Fruit fly (Drosophila melanogaster) whole organism, embryonic: ENCODE measurements around the gene lobo.

Source experiments
- ATbp ChIP-seq: fragments of 200-800 bp; sonication (Bioruptor generic); optimal IDR thresholded peaks from 2 replicates; lab custom pipeline; 2017; ENCODE audit warnings: missing biosample characterization, mild to moderate bottlenecking, missing genetic modification characterization, missing genetic modification reagents
- Awh ChIP-seq: fragments of 200-800 bp; sonication (Bioruptor generic); IDR thresholded peaks from 2 replicates; pipeline ENCODE4, ENCODE4 v1.3.6; 2022; ENCODE audit warnings: missing biosample characterization, missing genetic modification characterization
- Bgb ChIP-seq: fragments of 200-800 bp; sonication (Bioruptor generic); IDR thresholded peaks from 2 replicates; pipeline ENCODE4 v1.3.6; 2022; ENCODE audit warnings: missing biosample characterization, missing genetic modification characterization; ENCODE audit not compliant: partially characterized antibody
- Bteb2 ChIP-seq: fragments of 200-800 bp; sonication (Bioruptor generic); optimal IDR thresholded peaks from 2 replicates; lab custom pipeline; 2016; ENCODE audit warnings: missing biosample characterization, missing genetic modification characterization
- CG1024 ChIP-seq: fragments of 200-800 bp; sonication (Bioruptor generic); IDR thresholded peaks from 2 replicates; pipeline ENCODE4 v1.3.6; 2022; ENCODE audit warnings: missing biosample characterization, missing genetic modification characterization
- CG10543 ChIP-seq: fragments of 200-800 bp; sonication (Bioruptor generic); optimal IDR thresholded peaks from 3 replicates; lab custom pipeline; 2017; ENCODE audit warnings: missing biosample characterization, mild to moderate bottlenecking, missing genetic modification characterization, moderate library complexity
- CG12155 ChIP-seq: fragments of 200-800 bp; sonication (Bioruptor generic); optimal IDR thresholded peaks from 3 replicates; lab custom pipeline; 2016; ENCODE audit warnings: missing biosample characterization, missing genetic modification characterization
- CG1233 ChIP-seq: fragments of 200-800 bp; sonication (Bioruptor generic); optimal IDR thresholded peaks from 4 replicates; lab custom pipeline; 2018; ENCODE audit warnings: missing biosample characterization, mild to moderate bottlenecking, missing genetic modification characterization
- CG15011 ChIP-seq: fragments of 200-800 bp; sonication (Bioruptor generic); optimal IDR thresholded peaks from 3 replicates; lab custom pipeline; 2018; ENCODE audit warnings: missing biosample characterization, mild to moderate bottlenecking, missing genetic modification characterization
- CG1602 ChIP-seq: fragments of 200-800 bp; sonication (Bioruptor generic); optimal IDR thresholded peaks from 3 replicates; lab custom pipeline; 2016; ENCODE audit warnings: missing biosample characterization, missing genetic modification characterization
- CG17361 ChIP-seq: fragments of 200-800 bp; sonication (Bioruptor generic); IDR thresholded peaks from 3 replicates; pipeline ENCODE4 v1.3.6; 2022; ENCODE audit warnings: missing biosample characterization, missing genetic modification characterization
- CG17912 ChIP-seq: fragments of 200-800 bp; sonication (Bioruptor generic); optimal IDR thresholded peaks from 2 replicates; lab custom pipeline; 2018; ENCODE audit warnings: missing biosample characterization, mild to moderate bottlenecking, missing genetic modification characterization
- CG2199 ChIP-seq: fragments of 200-800 bp; sonication (Bioruptor generic); IDR thresholded peaks from 3 replicates; pipeline ENCODE4 v1.3.6; 2022; ENCODE audit warnings: missing biosample characterization, missing genetic modification characterization
- CG2889 ChIP-seq: fragments of 200-800 bp; sonication (Bioruptor generic); IDR thresholded peaks from 3 replicates; pipeline ENCODE4 v1.3.6; 2022; ENCODE audit warnings: missing biosample characterization, missing genetic modification characterization
- CG32532 ChIP-seq: fragments of 200-800 bp; sonication (Bioruptor generic); IDR thresholded peaks from 2 replicates; pipeline ENCODE4 v1.3.6; 2022; ENCODE audit warnings: missing biosample characterization, missing genetic modification characterization
- CG4730 ChIP-seq: fragments of 200-800 bp; sonication (Bioruptor generic); IDR thresholded peaks from 2 replicates; pipeline ENCODE4 v1.3.6; 2022; ENCODE audit warnings: missing biosample characterization, missing genetic modification characterization
- CG6791 ChIP-seq: fragments of 200-800 bp; sonication (Bioruptor generic); IDR thresholded peaks from 3 replicates; pipeline ENCODE4 v1.3.6; 2022; ENCODE audit warnings: missing biosample characterization, missing genetic modification characterization; ENCODE audit not compliant: partially characterized antibody
- CG7357 ChIP-seq: fragments of 200-800 bp; sonication (Bioruptor generic); IDR thresholded peaks from 3 replicates; pipeline ENCODE4 v1.3.6; 2022; ENCODE audit warnings: missing biosample characterization, missing genetic modification characterization
- Dad ChIP-seq: fragments of 200-800 bp; sonication (Bioruptor generic); optimal IDR thresholded peaks from 3 replicates; lab custom pipeline; 2016; ENCODE audit warnings: missing biosample characterization, missing genetic modification characterization
- Dbx ChIP-seq: fragments of 200-800 bp; sonication (Bioruptor generic); IDR thresholded peaks from 3 replicates; pipeline ENCODE4 v1.3.6; 2022; ENCODE audit warnings: missing biosample characterization, missing genetic modification characterization
- HLH54F ChIP-seq: fragments of 200-800 bp; sonication (Bioruptor generic); optimal IDR thresholded peaks from 3 replicates; lab custom pipeline; 2016; ENCODE audit warnings: missing biosample characterization, missing genetic modification characterization
- HmgD ChIP-seq: fragments of 200-800 bp; sonication (Bioruptor generic); optimal IDR thresholded peaks from 3 replicates; lab custom pipeline; 2016; ENCODE audit warnings: missing biosample characterization, missing genetic modification characterization
- Hr3 ChIP-seq: fragments of 200-800 bp; sonication (Bioruptor generic); optimal IDR thresholded peaks from 3 replicates; lab custom pipeline; 2016; ENCODE audit warnings: missing biosample characterization, missing genetic modification characterization
- Hr78 ChIP-seq, 2 experiments: fragments of 200-800 bp in 1 of 2; fragments of >200 bp in 1 of 2; sonication (Bioruptor generic) in 1 of 2; optimal IDR thresholded peaks; 2 replicates each; lab custom pipeline; 2017 to 2019; ENCODE audit warnings: missing biosample characterization in 2 of 2, missing genetic modification characterization in 2 of 2, mild to moderate bottlenecking in 1 of 2, moderate library complexity in 1 of 2
- Jarid2 ChIP-seq: fragments of 200-800 bp; sonication (Bioruptor generic); optimal IDR thresholded peaks from 3 replicates; lab custom pipeline; 2017; ENCODE audit warnings: mild to moderate bottlenecking, missing biosample characterization, missing genetic modification reagents, missing genetic modification characterization
- Med ChIP-seq: fragments of 200-800 bp; sonication (Bioruptor generic); peaks from one replicate; lab custom pipeline; 2016; ENCODE audit warnings: missing biosample characterization, missing genetic modification characterization, mild to moderate bottlenecking, inconsistent platforms, moderate library complexity
- Poxn ChIP-seq: fragments of 200-800 bp; sonication (Bioruptor generic); IDR thresholded peaks from 2 replicates; pipeline ENCODE4 v1.3.6; 2022; ENCODE audit warnings: missing biosample characterization, missing genetic modification characterization
- Sox100B ChIP-seq: fragments of 200-800 bp; sonication (Bioruptor generic); optimal IDR thresholded peaks from 3 replicates; lab custom pipeline; 2018; ENCODE audit warnings: missing biosample characterization, mild to moderate bottlenecking, missing genetic modification characterization
- Trl ChIP-seq, 3 experiments: fragments of >200 bp in 2 of 3; fragments of 200-800 bp in 1 of 3; sonication (Bioruptor generic) in 1 of 3; optimal IDR thresholded peaks; 2 replicates in 1 of 3; 3 replicates in 2 of 3; lab custom pipeline; 2016 to 2017; ENCODE audit warnings: missing biosample characterization in 1 of 3, missing genetic modification characterization in 1 of 3
- ash1 ChIP-seq: fragments of 200-800 bp; sonication (Bioruptor generic); optimal IDR thresholded peaks from 2 replicates; lab custom pipeline; 2018; ENCODE audit warnings: missing biosample characterization, mild to moderate bottlenecking, missing genetic modification characterization
- bbx ChIP-seq: fragments of 200-800 bp; sonication (Bioruptor generic); IDR thresholded peaks from 2 replicates; pipeline ENCODE4 v1.3.6; 2022; ENCODE audit warnings: missing biosample characterization, missing genetic modification characterization; ENCODE audit not compliant: partially characterized antibody
- cg ChIP-seq: fragments of 200-800 bp; sonication (Bioruptor generic); optimal IDR thresholded peaks from 3 replicates; lab custom pipeline; 2019; ENCODE audit warnings: missing biosample characterization, mild to moderate bottlenecking, missing genetic modification characterization, moderate library complexity
- ci ChIP-seq: fragments of 200-800 bp; sonication (Bioruptor generic); IDR thresholded peaks from 3 replicates; pipeline ENCODE4 v1.3.6; 2022; ENCODE audit warnings: missing biosample characterization, missing genetic modification characterization
- dati ChIP-seq: fragments of 200-800 bp; sonication (Bioruptor generic); IDR thresholded peaks from 2 replicates; pipeline ENCODE4 v1.3.6; 2022; ENCODE audit warnings: missing biosample characterization, missing genetic modification characterization
- grn ChIP-seq: fragments of 200-800 bp; sonication (Bioruptor generic); optimal IDR thresholded peaks from 3 replicates; lab custom pipeline; 2017; ENCODE audit warnings: missing biosample characterization, missing genetic modification characterization
- hth ChIP-seq: fragments of >200 bp; optimal IDR thresholded peaks from 2 replicates; lab custom pipeline; 2017; ENCODE audit warnings: inconsistent platforms
- mirr ChIP-seq: fragments of 200-800 bp; sonication (Bioruptor generic); optimal IDR thresholded peaks from 3 replicates; lab custom pipeline; 2018; ENCODE audit warnings: missing biosample characterization, mild to moderate bottlenecking, missing genetic modification characterization
- nom ChIP-seq: fragments of 200-800 bp; sonication (Bioruptor generic); optimal IDR thresholded peaks from 2 replicates; lab custom pipeline; 2017; ENCODE audit warnings: missing biosample characterization, missing genetic modification characterization, mild to moderate bottlenecking, moderate library complexity, missing genetic modification reagents
- otp ChIP-seq: fragments of 200-800 bp; sonication (Bioruptor generic); IDR thresholded peaks from 3 replicates; pipeline ENCODE4, ENCODE4 v1.3.6; 2022; ENCODE audit warnings: missing biosample characterization, missing genetic modification characterization
- pan ChIP-seq, 4 experiments: fragments of >200 bp in 3 of 4; fragments of 200-800 bp in 1 of 4; sonication (Bioruptor generic) in 1 of 4; optimal IDR thresholded peaks in 3 of 4; IDR thresholded peaks in 1 of 4; 2 replicates each; pipeline versions ENCODE4 v1.3.6 to Lab custom; 2017 to 2022; ENCODE audit warnings: missing biosample characterization in 2 of 4, missing genetic modification characterization in 2 of 4, mixed read lengths in 1 of 4
- pros ChIP-seq: fragments of 200-800 bp; sonication (Bioruptor generic); optimal IDR thresholded peaks from 3 replicates; lab custom pipeline; 2019; ENCODE audit warnings: missing biosample characterization, mild to moderate bottlenecking, missing genetic modification characterization, moderate library complexity
- sens ChIP-seq: fragments of 200-800 bp; sonication (Bioruptor generic); peaks from one replicate; lab custom pipeline; 2016; ENCODE audit warnings: missing biosample characterization, missing genetic modification characterization
- seq ChIP-seq: fragments of 200-800 bp; sonication (Bioruptor generic); IDR thresholded peaks from 2 replicates; pipeline ENCODE4 v1.3.6; 2022; ENCODE audit warnings: missing biosample characterization, missing genetic modification characterization
- sisA ChIP-seq: fragments of 200-800 bp; sonication (Bioruptor generic); IDR thresholded peaks from 2 replicates; pipeline ENCODE4 v1.3.6; 2022; ENCODE audit warnings: missing biosample characterization, missing genetic modification characterization
- slou ChIP-seq: fragments of 200-800 bp; sonication (Bioruptor generic); optimal IDR thresholded peaks from 3 replicates; lab custom pipeline; 2016; ENCODE audit warnings: missing biosample characterization, missing genetic modification characterization
- sob ChIP-seq: fragments of 200-800 bp; sonication (Bioruptor generic); IDR thresholded peaks from 2 replicates; pipeline ENCODE4 v1.3.6; 2022; ENCODE audit warnings: missing biosample characterization, missing genetic modification characterization
- vvl ChIP-seq: fragments of 200-800 bp; sonication (Bioruptor generic); IDR thresholded peaks from 2 replicates; pipeline ENCODE4 v1.3.6; 2022; ENCODE audit warnings: missing biosample characterization, missing genetic modification characterization
- wdn ChIP-seq: fragments of 200-800 bp; sonication (Bioruptor generic); IDR thresholded peaks from 2 replicates; pipeline ENCODE4 v1.3.6; 2022; ENCODE audit warnings: missing biosample characterization, missing genetic modification characterization
- z ChIP-seq: fragments of 200-800 bp; sonication (Bioruptor generic); IDR thresholded peaks from 3 replicates; pipeline ENCODE4 v1.3.6; 2022; ENCODE audit warnings: missing biosample characterization, missing genetic modification characterization

Gene lobo

DNA sequence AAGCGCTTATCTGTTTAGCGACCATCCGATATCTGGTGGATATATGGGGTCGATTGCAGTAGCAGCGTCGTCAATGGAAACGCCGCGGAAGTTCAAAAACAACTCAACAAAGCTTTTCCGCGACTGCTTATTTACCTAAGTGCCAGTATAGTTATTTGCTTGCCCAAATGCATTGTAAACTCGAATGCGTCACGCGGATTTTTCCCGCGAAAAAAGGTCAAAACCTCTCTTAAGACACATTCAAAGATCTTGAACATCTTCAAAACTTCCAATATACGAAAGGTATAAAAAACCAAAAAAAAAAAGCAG, 15.1 kb upstream of the lobo start (continued):
- TF ChIP-seq CG6791 (GFP tag; lab: Robert Waterston, UW): 0 out of 3 replicates have a peak, but pooled peaks have one; percentile 8
- peak; percentile 66 for TF ChIP-seq Med (GFP tag; lab: Kevin White, UChicago)
- TF ChIP-seq CG12155 (GFP tag; lab: Kevin White, UChicago): no peak
- peak; percentile 66 for TF ChIP-seq ci (GFP tag; lab: Robert Waterston, UW)
- no peak for TF ChIP-seq Hr3 (GFP tag; lab: Kevin White, UChicago)
- TF ChIP-seq grn (GFP tag; lab: Kevin White, UChicago): no peak
- 0 out of 2 replicates have a peak, but pooled peaks have one; percentile 26 for TF ChIP-seq CG1024
- no peak for TF ChIP-seq Dbx (GFP tag; lab: Robert Waterston, UW)
- no peak for TF ChIP-seq slou (GFP tag; lab: Kevin White, UChicago)
- TF ChIP-seq seq (GFP tag; lab: Robert Waterston, UW): 0 out of 2 replicates have a peak, but pooled peaks have one; percentile 26
- no peak for TF ChIP-seq pan (optimal IDR thresholded peaks at IDR 0.05; lab: Kevin White, UChicago)
- TF ChIP-seq pan (GFP tag; optimal IDR thresholded peaks at IDR 0.05 in 1 of 2, IDR thresholded peaks at IDR 0.05 in 1 of 2): peak in 1 of 2 experiments; percentile 30
- 0 out of 3 replicates have a peak, but pooled peaks have one; percentile 9 for TF ChIP-seq otp
- no peak for TF ChIP-seq CG4730
- no peak for TF ChIP-seq Poxn
- no peak for TF ChIP-seq CG10543 (GFP tag; lab: Kevin White, UChicago)
- no peak for TF ChIP-seq CG17361
- no peak for TF ChIP-seq Dad (GFP tag; lab: Kevin White, UChicago)
- TF ChIP-seq CG2199 (GFP tag; lab: Robert Waterston, UW): peak; percentile 65; the same call in 2 of the 3 replicates
- peak; percentile 29 for TF ChIP-seq pros
- peak; percentile 62 for TF ChIP-seq Awh (GFP tag; lab: Robert Waterston, UW)
- TF ChIP-seq ATbp (GFP tag; lab: Kevin White, UChicago): peak; percentile 4
- TF ChIP-seq, all 482 proteins: peak for 14

dm6 chr3R:25208042-25208766, 14.6 kb upstream of the lobo start, which contains the start of gene Cad96Ca:
Gene Cad96Ca, minus strand, starts transcription at chr3R:25208283.
- peak; percentile 45; the same call in 1 of the 2 replicates for TF ChIP-seq CG32532 (GFP tag; lab: Robert Waterston, UW)
- peak; percentile 57 for TF ChIP-seq Jarid2 (GFP tag; lab: Kevin White, UChicago)
- peak; percentile 46 for TF ChIP-seq nom
- no peak for TF ChIP-seq mirr (GFP tag; lab: Kevin White, UChicago)
- no peak for TF ChIP-seq Bteb2 (GFP tag; lab: Kevin White, UChicago)
- TF ChIP-seq CG1233: no peak
- no peak for TF ChIP-seq Hr78 (GFP tag; optimal IDR thresholded peaks at IDR 0.05; lab: Kevin White, UChicago)
- TF ChIP-seq sisA: no peak
- TF ChIP-seq Sox100B (GFP tag; lab: Kevin White, UChicago): no peak
- TF ChIP-seq hth (lab: Kevin White, UChicago): no peak
- TF ChIP-seq CG2889 (GFP tag; lab: Robert Waterston, UW): no peak
- TF ChIP-seq CG1602 (GFP tag; lab: Kevin White, UChicago): no peak
- TF ChIP-seq sens (GFP tag; lab: Kevin White, UChicago): peak; percentile 52
- peak; percentile 67; the same call in 1 of the 3 replicates for TF ChIP-seq z (GFP tag; lab: Robert Waterston, UW)
- TF ChIP-seq Trl (optimal IDR thresholded peaks at IDR 0.05; lab: Kevin White, UChicago): peak; percentile 90 to 92
- no peak for TF ChIP-seq Trl (GFP tag; optimal IDR thresholded peaks at IDR 0.05; lab: Kevin White, UChicago)
- TF ChIP-seq CG7357 (GFP tag; lab: Robert Waterston, UW): no peak
- TF ChIP-seq Bgb (GFP tag; lab: Robert Waterston, UW): peak; percentile 17; the same call in 1 of the 2 replicates
- no peak for TF ChIP-seq CG17912
- peak; percentile 53; the same call in 1 of the 2 replicates for TF ChIP-seq vvl
- no peak for TF ChIP-seq ash1 (GFP tag; lab: Kevin White, UChicago)
- TF ChIP-seq bbx (GFP tag; lab: Robert Waterston, UW): 0 out of 2 replicates have a peak, but pooled peaks have one; percentile 18
- 0 out of 2 replicates have a peak, but pooled peaks have one; percentile 14 for TF ChIP-seq sob
- TF ChIP-seq wdn (GFP tag; lab: Robert Waterston, UW): no peak
- TF ChIP-seq CG15011 (GFP tag; lab: Kevin White, UChicago): no peak
- no peak for TF ChIP-seq dati (GFP tag; lab: Robert Waterston, UW)
- TF ChIP-seq HLH54F: no peak
- TF ChIP-seq CG2199 (GFP tag; lab: Robert Waterston, UW): no peak
- TF ChIP-seq HmgD (GFP tag; lab: Kevin White, UChicago): no peak
- TF ChIP-seq cg (GFP tag; lab: Kevin White, UChicago): no peak
